Worm (Caenorhabditis elegans): ENCODE results near the gene grl-27.
"Not testable (repeated sequence)": the region's sequence is repeated elsewhere in the genome, so short reads cannot be mapped to it uniquely, and the experiment has no call there.

Gene grl-27

DNA sequence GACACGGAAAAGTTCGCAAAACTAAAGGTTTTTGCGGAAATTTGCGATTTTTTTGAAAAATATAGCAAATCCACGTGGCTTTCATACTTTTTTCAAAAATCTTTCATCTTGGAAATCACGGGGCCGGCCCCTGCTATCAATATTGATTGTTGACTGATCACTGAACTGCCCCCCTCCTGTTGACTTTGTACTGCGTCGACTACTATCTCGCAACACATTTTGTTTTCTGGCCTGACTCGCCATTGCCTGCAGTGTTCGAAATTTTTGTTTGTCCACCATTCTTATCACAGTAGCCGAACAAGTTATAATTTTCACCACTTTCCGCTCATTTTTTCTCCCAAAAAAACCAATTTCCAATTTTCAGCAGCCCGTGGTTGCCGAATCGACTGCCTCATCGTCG, 5.4 kb upstream of the grl-27 start:
- no peak for TF ChIP-seq unc-120 (tag; optimal IDR thresholded peaks at IDR 0.05; ENCODE audit: poor library complexity, severe bottlenecking)
- no peak for TF ChIP-seq sem-2 (GFP tag; optimal IDR thresholded peaks at IDR 0.05)

DNA sequence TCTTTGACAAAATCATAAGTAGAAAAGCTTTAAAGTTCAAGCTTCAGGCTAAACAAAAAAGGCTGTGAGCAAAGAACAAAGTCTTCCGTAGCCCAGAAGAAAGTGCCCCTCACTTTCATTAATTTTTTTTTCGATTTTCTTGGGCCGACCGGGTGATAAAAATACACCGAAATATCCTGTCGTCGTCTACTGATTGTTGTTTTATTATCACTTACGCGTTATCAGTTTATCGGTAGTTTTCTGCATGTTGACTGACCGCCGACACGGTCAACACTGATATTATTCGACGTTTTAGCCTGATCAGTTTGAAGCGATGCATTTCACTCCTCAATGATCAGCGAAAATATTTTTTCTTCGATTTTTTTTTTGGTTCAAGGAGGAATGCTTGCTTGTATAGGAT, 4.7 kb upstream of the grl-27 start:
- no peak for TF ChIP-seq lin-13 (tag; optimal IDR thresholded peaks at IDR 0.05)
- no peak for TF ChIP-seq lin-32 (GFP tag; optimal IDR thresholded peaks at IDR 0.05)
- no peak for TF ChIP-seq ceh-39 (tag; optimal IDR thresholded peaks at IDR 0.05)
- no peak for TF ChIP-seq blmp-1 (tag; optimal IDR thresholded peaks at IDR 0.05)
- TF ChIP-seq bed-3 (GFP tag; optimal IDR thresholded peaks at IDR 0.05) = no peak
- no peak for TF ChIP-seq elt-1 (tag; optimal IDR thresholded peaks at IDR 0.05; ENCODE audit: borderline replicate concordance, insufficient read depth)
- TF ChIP-seq mab-5 (tag; optimal IDR thresholded peaks at IDR 0.05) = no peak
- TF ChIP-seq lsy-2 (tag; optimal IDR thresholded peaks at IDR 0.05) = no peak
- no peak for TF ChIP-seq nhr-28 (tag; optimal IDR thresholded peaks at IDR 0.05)
- TF ChIP-seq cnd-1 (tag; optimal IDR thresholded peaks at IDR 0.05) = no peak
- no peak for TF ChIP-seq drap-1 (GFP tag; optimal IDR thresholded peaks at IDR 0.05)
- no peak for TF ChIP-seq nhr-76 (tag; optimal IDR thresholded peaks at IDR 0.05)
- TF ChIP-seq nhr-12 (tag; optimal IDR thresholded peaks at IDR 0.05) = no peak
- TF ChIP-seq nhr-2 (tag; optimal IDR thresholded peaks at IDR 0.05) = no peak
- no peak for TF ChIP-seq hlh-1 (tag; optimal IDR thresholded peaks at IDR 0.05)
- TF ChIP-seq ces-1 (GFP tag; optimal IDR thresholded peaks at IDR 0.05) = no peak
- TF ChIP-seq snpc-4 (tag; optimal IDR thresholded peaks at IDR 0.05) = no peak
- TF ChIP-seq sptf-1 (tag; optimal IDR thresholded peaks at IDR 0.05) = no peak
- no peak for TF ChIP-seq M03D4.4 (tag; optimal IDR thresholded peaks at IDR 0.05)
- no peak for TF ChIP-seq pha-4 (tag; optimal IDR thresholded peaks at IDR 0.05)

DNA sequence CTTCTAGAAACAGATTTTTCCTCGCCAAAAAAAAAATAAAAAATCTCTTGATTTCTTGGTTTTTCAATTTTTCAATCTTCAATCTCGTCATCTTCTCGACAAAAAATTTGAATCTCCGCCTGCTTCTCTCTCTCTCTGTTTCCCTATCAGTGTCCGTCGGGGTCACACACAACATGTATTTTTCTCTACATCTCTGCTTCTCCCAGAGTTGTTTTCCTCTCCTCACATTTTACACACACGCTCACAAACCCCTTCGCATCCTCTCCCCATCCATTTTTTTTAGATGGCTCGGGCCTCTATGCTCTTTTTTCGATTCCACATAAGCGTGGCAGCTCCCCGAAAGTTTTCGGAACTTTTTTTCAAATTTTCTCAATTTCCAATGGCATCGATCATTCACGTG, 4.1 kb upstream of the grl-27 start:
- TF ChIP-seq unc-62 (GFP tag; optimal IDR thresholded peaks at IDR 0.05) = no peak
- TF ChIP-seq elt-3 (tag; optimal IDR thresholded peaks at IDR 0.05) = no peak
- peak; percentile 6 for TF ChIP-seq lsy-2 (tag; optimal IDR thresholded peaks at IDR 0.05)
- peak; percentile 67 for TF ChIP-seq hlh-1 (tag; optimal IDR thresholded peaks at IDR 0.05)
- TF ChIP-seq flh-1 (GFP tag; optimal IDR thresholded peaks at IDR 0.05) = no peak

DNA sequence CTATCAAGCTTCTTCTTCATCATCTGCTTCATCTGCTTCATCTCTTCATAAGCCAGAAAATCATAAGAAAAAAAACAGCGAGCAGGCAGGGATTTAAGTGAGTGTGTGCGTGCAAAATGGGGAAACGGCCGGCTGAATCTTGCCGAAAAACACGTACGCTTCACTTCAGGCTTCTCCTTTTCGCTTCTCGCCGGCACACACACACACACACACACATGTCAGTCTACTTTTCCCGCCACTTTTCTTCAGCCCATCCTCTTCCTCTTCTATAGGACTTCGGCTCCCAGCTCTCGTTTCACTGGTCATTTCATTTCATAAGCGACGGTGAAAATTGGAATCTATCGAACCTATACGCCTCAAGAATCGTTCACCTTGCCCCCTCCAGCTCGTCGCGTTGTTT, 3.6 kb upstream of the grl-27 start:
- TF ChIP-seq hlh-1 (tag; optimal IDR thresholded peaks at IDR 0.05) = no peak
- TF ChIP-seq lsy-2 (tag; optimal IDR thresholded peaks at IDR 0.05) = no peak
- TF ChIP-seq unc-120 (tag; optimal IDR thresholded peaks at IDR 0.05; ENCODE audit: poor library complexity, severe bottlenecking) = no peak
- TF ChIP-seq unc-62 (GFP tag; optimal IDR thresholded peaks at IDR 0.05) = no peak
- no peak for TF ChIP-seq nhr-237 (tag; optimal IDR thresholded peaks at IDR 0.05)
- TF ChIP-seq snpc-4 (tag; optimal IDR thresholded peaks at IDR 0.05) = no peak
- no peak for TF ChIP-seq unc-39 (tag; optimal IDR thresholded peaks at IDR 0.05)
- TF ChIP-seq sptf-1 (tag; optimal IDR thresholded peaks at IDR 0.05) = no peak
- TF ChIP-seq sem-2 (GFP tag; optimal IDR thresholded peaks at IDR 0.05) = no peak
- no peak for TF ChIP-seq nhr-12 (tag; optimal IDR thresholded peaks at IDR 0.05)
- no peak for TF ChIP-seq mls-2 (tag; optimal IDR thresholded peaks at IDR 0.05)
- TF ChIP-seq elt-1 (tag; optimal IDR thresholded peaks at IDR 0.05; ENCODE audit: borderline replicate concordance, insufficient read depth) = no peak

DNA sequence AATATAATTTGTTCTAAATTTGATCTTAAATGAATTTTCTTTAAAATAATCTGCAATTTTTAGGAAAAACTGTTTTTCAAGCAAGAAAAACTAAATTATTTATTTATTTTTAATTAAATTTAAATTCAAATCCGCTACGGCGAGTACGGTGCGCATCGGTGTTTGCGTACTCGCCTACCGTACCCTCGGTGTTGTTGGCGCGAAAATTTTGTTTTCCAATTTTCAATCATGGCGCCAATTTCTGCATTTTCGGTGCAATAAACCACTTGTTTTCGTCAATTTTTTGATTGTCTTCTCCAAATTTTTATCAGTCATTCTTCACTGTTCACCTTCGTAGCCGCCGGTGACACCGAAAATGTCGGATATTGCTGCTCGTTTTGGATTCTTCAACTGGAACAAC, 3.2 kb upstream of the grl-27 start, which contains the start of gene pygl-1:
pygl-1 (plus strand) TSS at position 211 of the 400 bp plus-strand sequence.
- TF ChIP-seq lsy-2 (tag; optimal IDR thresholded peaks at IDR 0.05) = peak; percentile 85
- TF ChIP-seq ceh-83 (GFP tag; optimal IDR thresholded peaks at IDR 0.05) = no peak

DNA sequence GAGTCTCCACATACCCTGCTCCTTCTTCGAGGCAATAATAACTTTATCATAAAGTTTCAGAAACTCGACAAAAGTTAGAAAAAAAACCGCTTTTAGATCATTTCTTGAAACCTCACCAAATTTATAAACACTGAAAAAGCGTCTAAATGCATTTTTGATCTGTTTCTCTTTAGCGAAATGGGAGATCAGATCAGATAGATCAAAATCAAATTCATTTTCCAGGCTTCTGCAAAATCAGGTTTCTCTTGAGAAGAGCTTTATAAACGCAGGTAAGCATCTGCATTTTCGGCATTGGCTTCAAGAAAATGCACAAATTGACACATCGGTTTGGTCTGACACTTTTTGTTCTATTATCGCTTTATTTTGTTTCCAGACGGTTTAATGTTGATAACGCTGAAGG, 3.3 kb downstream of the grl-27 start, which contains the start of gene F40C5.1:
F40C5.1 (plus strand) TSS at position 301 of the 400 bp plus-strand sequence.
- TF ChIP-seq flh-1 (GFP tag; optimal IDR thresholded peaks at IDR 0.05); unc-62 (GFP tag; optimal IDR thresholded peaks at IDR 0.05); sptf-1 (tag; optimal IDR thresholded peaks at IDR 0.05): not testable (repeated sequence)

DNA sequence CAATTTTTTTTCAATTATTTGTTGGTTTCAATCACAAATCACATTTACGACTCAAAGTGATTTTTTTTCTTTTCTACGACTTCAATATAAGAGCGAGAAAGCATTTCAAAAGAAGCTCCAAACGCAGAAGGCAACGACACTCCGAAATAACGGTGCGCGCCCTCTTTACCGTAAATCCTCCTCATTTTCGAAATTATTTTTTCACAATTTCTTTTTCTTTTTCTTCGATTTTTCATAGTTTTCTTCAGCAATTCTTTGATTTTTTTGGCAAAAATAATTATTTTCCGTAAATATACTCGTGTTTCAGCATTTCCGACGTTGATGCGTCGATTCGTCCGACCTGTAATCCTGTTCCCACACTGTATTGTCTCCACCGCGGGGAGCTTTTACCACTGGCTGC, 5.0 kb downstream of the grl-27 start, which contains the start of gene F40C5.2:
F40C5.2 (plus strand) TSS at position 301 of the 400 bp plus-strand sequence.
- TF ChIP-seq drap-1 (GFP tag; optimal IDR thresholded peaks at IDR 0.05); nhr-237 (tag; optimal IDR thresholded peaks at IDR 0.05); nhr-76 (tag; optimal IDR thresholded peaks at IDR 0.05): not testable (repeated sequence)
